Worm (Caenorhabditis elegans): ENCODE data around the gene del-6.

del-6 gene

DNA sequence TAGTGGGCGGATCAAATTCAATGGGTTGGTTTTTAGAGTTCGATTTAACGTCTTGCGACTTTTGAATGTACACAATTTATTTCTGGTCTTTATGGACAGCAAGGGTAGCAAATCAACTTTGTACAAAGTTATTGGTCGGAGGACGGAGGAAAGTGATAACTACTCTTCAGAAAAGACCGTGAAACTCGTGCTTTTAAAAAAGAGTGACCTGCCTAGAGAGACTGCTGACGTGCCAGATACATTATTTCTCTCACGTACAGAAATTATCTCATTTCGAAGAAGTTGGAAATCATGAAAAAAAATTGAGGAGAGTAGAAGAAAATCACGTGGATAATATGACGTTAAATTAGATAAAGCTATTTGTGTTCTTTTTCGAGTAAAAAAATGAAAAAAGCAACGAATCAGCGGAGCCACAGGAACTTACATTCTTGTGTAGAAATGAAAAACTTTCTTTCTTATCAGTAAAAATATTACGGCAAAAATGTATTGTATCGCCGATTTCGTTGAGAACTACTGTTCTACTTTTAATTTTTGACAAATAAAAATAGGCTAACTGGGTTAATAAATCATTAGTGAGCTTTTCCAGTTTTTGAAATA, 36.5 kb upstream of the del-6 start, which contains the start of gene ppm-1.A:
TSS of gene ppm-1.A (minus strand) at position 294 of the 597 bp plus-strand sequence.
- peak; percentile 8 for TF ChIP-seq skn-1 (tag; optimal IDR thresholded peaks at IDR 0.05)
- TF ChIP-seq snu-23 (GFP tag; optimal IDR thresholded peaks at IDR 0.05), result peak; percentile 45
- no peak for TF ChIP-seq efl-3 (GFP tag; optimal IDR thresholded peaks at IDR 0.05)
- no peak for TF ChIP-seq unc-98 (GFP tag; IDR thresholded peaks at IDR 0.05)
- peak in 1 of 3 experiments; percentile 50 for TF ChIP-seq dpl-1 (GFP tag; optimal IDR thresholded peaks at IDR 0.05)
- TF ChIP-seq efl-1 (optimal IDR thresholded peaks at IDR 0.05), result peak in 1 of 2 experiments; percentile 7
- TF ChIP-seq efl-1 (GFP tag; optimal IDR thresholded peaks at IDR 0.05 in 1 of 2), result peak in 1 of 2 experiments; percentile 83
- TF ChIP-seq mdl-1 (tag; optimal IDR thresholded peaks at IDR 0.05), result peak in 1 of 2 experiments; percentile 22
- TF ChIP-seq lin-14 (GFP tag; optimal IDR thresholded peaks at IDR 0.05), result peak; percentile 54
- no peak for TF ChIP-seq mab-9 (GFP tag; IDR thresholded peaks at IDR 0.05)
- TF ChIP-seq ceh-63 (GFP tag; optimal IDR thresholded peaks at IDR 0.05), result no peak
- no peak for TF ChIP-seq swsn-7 (tag; optimal IDR thresholded peaks at IDR 0.05)
- TF ChIP-seq nhr-20 (tag; optimal IDR thresholded peaks at IDR 0.05), result peak; percentile 70
- TF ChIP-seq irx-1 (tag; optimal IDR thresholded peaks at IDR 0.05), result no peak
- peak; percentile 73 for TF ChIP-seq blmp-1 (tag; optimal IDR thresholded peaks at IDR 0.05)
- TF ChIP-seq elt-3 (tag; optimal IDR thresholded peaks at IDR 0.05), result peak in 2 of 6 experiments; percentile 14 to 60
- peak; percentile 29 for TF ChIP-seq mep-1 (tag; optimal IDR thresholded peaks at IDR 0.05)
- TF ChIP-seq lin-35 (GFP tag; optimal IDR thresholded peaks at IDR 0.05), result peak in 1 of 2 experiments; percentile 44
- peak; percentile 1 for TF ChIP-seq rnt-1 (tag; optimal IDR thresholded peaks at IDR 0.05)
- TF ChIP-seq nhr-85 (tag), result peak; percentile 60
- no peak for TF ChIP-seq nhr-90 (tag; optimal IDR thresholded peaks at IDR 0.05; ENCODE audit: poor library complexity)
- peak; percentile 1 to 28 for TF ChIP-seq lsy-2 (tag; optimal IDR thresholded peaks at IDR 0.05)
- TF ChIP-seq lir-3 (tag; optimal IDR thresholded peaks at IDR 0.05; ENCODE audit: poor library complexity), result peak; percentile 10
- TF ChIP-seq nhr-71 (tag; optimal IDR thresholded peaks at IDR 0.05), result peak; percentile 57
- peak; percentile 28 for TF ChIP-seq ama-1 (optimal IDR thresholded peaks at IDR 0.05)

DNA sequence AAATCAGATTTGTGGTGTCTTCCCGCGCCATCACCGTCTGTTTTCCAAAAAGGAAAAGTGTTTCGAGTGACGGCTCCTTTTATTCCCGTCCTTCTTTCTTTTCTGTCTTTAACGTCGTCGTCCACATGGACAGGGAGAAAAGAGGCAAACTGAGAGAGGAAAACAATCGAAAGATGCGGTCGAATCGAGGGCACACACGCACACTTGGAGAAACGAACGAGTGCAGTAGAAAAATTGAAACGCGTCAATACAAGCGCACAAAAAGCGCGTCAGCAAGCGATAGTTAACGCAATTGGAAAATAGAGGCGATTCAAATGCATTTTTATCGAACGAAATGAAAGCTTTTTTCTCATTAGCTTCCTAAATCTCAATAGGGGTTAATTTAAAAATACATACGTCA, 35.9 kb upstream of the del-6 start:
- TF ChIP-seq nhr-20 (tag; optimal IDR thresholded peaks at IDR 0.05) (peak; percentile 95), aly-2 (tag; optimal IDR thresholded peaks at IDR 0.05) (peak; percentile 89), C04F5.9 (tag; optimal IDR thresholded peaks at IDR 0.05) (peak; percentile 69), lir-3 (tag; optimal IDR thresholded peaks at IDR 0.05; ENCODE audit: poor library complexity) (peak; percentile 86), ztf-11 (tag; optimal IDR thresholded peaks at IDR 0.05) (peak in 1 of 2 experiments; percentile 80), isw-1 (GFP tag; IDR thresholded peaks at IDR 0.05) (peak; percentile 88), ama-1 (optimal IDR thresholded peaks at IDR 0.05) (peak; percentile 84), rnt-1 (tag; optimal IDR thresholded peaks at IDR 0.05) (peak; percentile 96), fkh-10 (GFP tag; optimal IDR thresholded peaks at IDR 0.05) (peak; percentile 84), unc-130 (tag; optimal IDR thresholded peaks at IDR 0.05) (peak; percentile 84), F16B12.6 (tag; optimal IDR thresholded peaks at IDR 0.05) (peak; percentile 57), mep-1 (tag; optimal IDR thresholded peaks at IDR 0.05) (peak; percentile 99), nhr-11 (tag; optimal IDR thresholded peaks at IDR 0.05) (peak; percentile 74), efl-3 (GFP tag; optimal IDR thresholded peaks at IDR 0.05) (no peak), aha-1 (tag; optimal IDR thresholded peaks at IDR 0.05) (peak; percentile 44), elt-3 (tag; optimal IDR thresholded peaks at IDR 0.05) (peak in 3 of 6 experiments; percentile 78 to 84 (median 78)), ceh-90 (tag; optimal IDR thresholded peaks at IDR 0.05) (peak; percentile 47), C16A3.4 (tag; optimal IDR thresholded peaks at IDR 0.05) (peak; percentile 96), blmp-1 (tag; optimal IDR thresholded peaks at IDR 0.05) (peak; percentile 92), fkh-8 (tag; optimal IDR thresholded peaks at IDR 0.05) (peak; percentile 91), fkh-4 (tag; optimal IDR thresholded peaks at IDR 0.05; ENCODE audit: borderline replicate concordance) (peak; percentile 71), pag-3 (tag; optimal IDR thresholded peaks at IDR 0.05; ENCODE audit: borderline replicate concordance, insufficient read depth) (no peak), lin-14 (GFP tag; optimal IDR thresholded peaks at IDR 0.05) (peak; percentile 99), tlp-1 (tag; optimal IDR thresholded peaks at IDR 0.05) (no peak), lin-15B (tag; optimal IDR thresholded peaks at IDR 0.05) (peak; percentile 79), ets-5 (GFP tag; IDR thresholded peaks at IDR 0.05) (no peak), vab-15 (tag; optimal IDR thresholded peaks at IDR 0.05) (peak; percentile 42), nhr-77 (tag; optimal IDR thresholded peaks at IDR 0.05) (peak; percentile 90), nhr-85 (tag) (peak; percentile 97), ceh-88 (GFP tag; IDR thresholded peaks at IDR 0.05) (peak; percentile 84), unc-30 (tag; optimal IDR thresholded peaks at IDR 0.05) (no peak), egl-27 (tag; optimal IDR thresholded peaks at IDR 0.05) (peak in 1 of 2 experiments; percentile 40), jun-1 (tag; optimal IDR thresholded peaks at IDR 0.05) (peak; percentile 83), dsc-1 (tag; optimal IDR thresholded peaks at IDR 0.05) (peak; percentile 92), nhr-90 (tag; optimal IDR thresholded peaks at IDR 0.05; ENCODE audit: poor library complexity) (peak; percentile 93)

Data from whole organism, L1 larva.